Worm (Caenorhabditis elegans): ENCODE results near the gene F53E2.2.

ce11 chrV:1465932-1466331, 9.0 kb upstream of the F53E2.2 start:
- no peak for TF ChIP-seq F13C5.2 (tag; optimal IDR thresholded peaks at IDR 0.05)
- no peak for TF ChIP-seq ama-1 (optimal IDR thresholded peaks at IDR 0.05)
- no peak for TF ChIP-seq flt-1 (GFP tag; IDR thresholded peaks at IDR 0.05)
- no peak for TF ChIP-seq tra-4 (tag; optimal IDR thresholded peaks at IDR 0.05)
- no peak for TF ChIP-seq pes-1 (GFP tag; IDR thresholded peaks at IDR 0.05)
- TF ChIP-seq hmg-4 (GFP tag; optimal IDR thresholded peaks at IDR 0.05): no peak
- no peak for TF ChIP-seq sea-1 (GFP tag; conservative IDR thresholded peaks at IDR 0.05)
- no peak for TF ChIP-seq ceh-13 (GFP tag; optimal IDR thresholded peaks at IDR 0.05)
- TF ChIP-seq ceh-36 (tag; optimal IDR thresholded peaks at IDR 0.05): no peak
- no peak for TF ChIP-seq tbx-11 (GFP tag; IDR thresholded peaks at IDR 0.05)
- no peak for TF ChIP-seq ets-7 (tag; optimal IDR thresholded peaks at IDR 0.05)
